Fruit fly (Drosophila melanogaster) whole organism, embryonic: Measurements from ENCODE around the gene RNF220.

ENCODE experiments used
- B-H2 ChIP-seq: fragments of 200-800 bp; sonication (Bioruptor generic); optimal IDR thresholded peaks from 2 replicates; lab custom pipeline; 2018; ENCODE audit warnings: missing biosample characterization, mild to moderate bottlenecking, missing genetic modification characterization
- BtbVII ChIP-seq: fragments of 200-800 bp; sonication (Bioruptor generic); optimal IDR thresholded peaks from 3 replicates; lab custom pipeline; 2017; ENCODE audit warnings: missing biosample characterization, mild to moderate bottlenecking, missing genetic modification characterization
- CG10147 ChIP-seq: fragments of 200-800 bp; sonication (Bioruptor generic); optimal IDR thresholded peaks from 2 replicates; lab custom pipeline; 2019; ENCODE audit warnings: missing biosample characterization, mild to moderate bottlenecking, missing genetic modification characterization, moderate library complexity
- CG10366 ChIP-seq: fragments of 200-800 bp; sonication (Bioruptor generic); IDR thresholded peaks from 2 replicates; pipeline ENCODE4 v1.3.6; 2022; ENCODE audit warnings: missing biosample characterization, missing genetic modification characterization
- CG12219 ChIP-seq: fragments of 200-800 bp; sonication (Bioruptor generic); optimal IDR thresholded peaks from 3 replicates; lab custom pipeline; 2018; ENCODE audit warnings: missing biosample characterization, mild to moderate bottlenecking, missing genetic modification characterization
- CG12769 ChIP-seq: fragments of 200-800 bp; sonication (Bioruptor generic); optimal IDR thresholded peaks from 2 replicates; lab custom pipeline; 2019; ENCODE audit warnings: missing biosample characterization, mild to moderate bottlenecking, missing genetic modification characterization, moderate library complexity
- CG12942 ChIP-seq: fragments of 200-800 bp; sonication (Bioruptor generic); optimal IDR thresholded peaks from 3 replicates; lab custom pipeline; 2016; ENCODE audit warnings: missing biosample characterization, missing genetic modification characterization
- CG13287 ChIP-seq: fragments of 200-800 bp; sonication (Bioruptor generic); IDR thresholded peaks from 2 replicates; pipeline ENCODE4 v1.3.6; 2022; ENCODE audit warnings: missing biosample characterization, missing genetic modification characterization; ENCODE audit not compliant: partially characterized antibody
- CG14710 ChIP-seq: fragments of 200-800 bp; sonication (Bioruptor generic); optimal IDR thresholded peaks from 3 replicates; lab custom pipeline; 2019; ENCODE audit warnings: missing biosample characterization, mild to moderate bottlenecking, missing genetic modification characterization, moderate library complexity
- CG15601 ChIP-seq: fragments of 200-800 bp; sonication (Bioruptor generic); optimal IDR thresholded peaks from 3 replicates; lab custom pipeline; 2019; ENCODE audit warnings: missing biosample characterization, mild to moderate bottlenecking, missing genetic modification characterization, moderate library complexity
- CG17361 ChIP-seq: fragments of 200-800 bp; sonication (Bioruptor generic); IDR thresholded peaks from 3 replicates; pipeline ENCODE4 v1.3.6; 2022; ENCODE audit warnings: missing biosample characterization, missing genetic modification characterization
- CG17912 ChIP-seq: fragments of 200-800 bp; sonication (Bioruptor generic); optimal IDR thresholded peaks from 2 replicates; lab custom pipeline; 2018; ENCODE audit warnings: missing biosample characterization, mild to moderate bottlenecking, missing genetic modification characterization
- CG18262 ChIP-seq: fragments of 200-800 bp; optimal IDR thresholded peaks from 3 replicates; lab custom pipeline; 2019; ENCODE audit warnings: missing biosample characterization, mild to moderate bottlenecking, missing genetic modification characterization, moderate library complexity
- CG2889 ChIP-seq: fragments of 200-800 bp; sonication (Bioruptor generic); IDR thresholded peaks from 3 replicates; pipeline ENCODE4 v1.3.6; 2022; ENCODE audit warnings: missing biosample characterization, missing genetic modification characterization
- CG31388 ChIP-seq: fragments of 200-800 bp; sonication (Bioruptor generic); optimal IDR thresholded peaks from 2 replicates; lab custom pipeline; 2016; ENCODE audit warnings: missing biosample characterization, missing genetic modification characterization
- CG4854 ChIP-seq: fragments of 200-800 bp; sonication (Bioruptor generic); optimal IDR thresholded peaks from 2 replicates; lab custom pipeline; 2016; ENCODE audit warnings: missing biosample characterization, missing genetic modification characterization, inconsistent platforms
- CG9817 ChIP-seq: fragments of 200-800 bp; sonication (Bioruptor generic); optimal IDR thresholded peaks from 2 replicates; lab custom pipeline; 2018; ENCODE audit warnings: missing biosample characterization, mild to moderate bottlenecking, missing genetic modification characterization, moderate library complexity
- Dll ChIP-seq: fragments of 200-800 bp; sonication (Bioruptor generic); IDR thresholded peaks from 4 replicates; pipeline ENCODE4 v1.3.6; 2022; ENCODE audit warnings: missing biosample characterization, missing genetic modification characterization; ENCODE audit not compliant: partially characterized antibody
- Doc3 ChIP-seq: fragments of 200-800 bp; sonication (Bioruptor generic); IDR thresholded peaks from 3 replicates; pipeline ENCODE4 v1.3.6; 2022; ENCODE audit warnings: missing biosample characterization, missing genetic modification characterization; ENCODE audit not compliant: partially characterized antibody
- HmgD ChIP-seq: fragments of 200-800 bp; sonication (Bioruptor generic); optimal IDR thresholded peaks from 3 replicates; lab custom pipeline; 2016; ENCODE audit warnings: missing biosample characterization, missing genetic modification characterization
- Hsf ChIP-seq: fragments of 200-800 bp; sonication (Bioruptor generic); optimal IDR thresholded peaks from 3 replicates; lab custom pipeline; 2016; ENCODE audit warnings: missing biosample characterization, missing genetic modification characterization
- TFAM ChIP-seq: fragments of 200-800 bp; sonication (Bioruptor generic); optimal IDR thresholded peaks from 2 replicates; lab custom pipeline; 2017; ENCODE audit warnings: missing biosample characterization, missing genetic modification characterization, inconsistent platforms
- Usf ChIP-seq: fragments of 200-800 bp; sonication (Bioruptor generic); optimal IDR thresholded peaks from 2 replicates; lab custom pipeline; 2017; ENCODE audit warnings: missing genotype, missing biosample characterization, missing genetic modification characterization
- Vsx1 ChIP-seq: fragments of 200-800 bp; sonication (Bioruptor generic); optimal IDR thresholded peaks from 2 replicates; lab custom pipeline; 2017; ENCODE audit warnings: missing biosample characterization, mild to moderate bottlenecking, missing genetic modification characterization, missing genetic modification reagents
- Xrp1 ChIP-seq: fragments of 200-800 bp; sonication (Bioruptor generic); IDR thresholded peaks from 2 replicates; pipeline ENCODE4 v1.3.6; 2022; ENCODE audit warnings: missing biosample characterization, missing genetic modification characterization
- ato ChIP-seq: fragments of 200-800 bp; sonication (Bioruptor generic); IDR thresholded peaks from 2 replicates; pipeline ENCODE4 v1.3.6; 2022; ENCODE audit warnings: missing biosample characterization, missing genetic modification characterization; ENCODE audit not compliant: partially characterized antibody
- bigmax ChIP-seq: fragments of 200-800 bp; sonication (Bioruptor generic); optimal IDR thresholded peaks from 2 replicates; lab custom pipeline; 2018; ENCODE audit warnings: missing biosample characterization, mild to moderate bottlenecking, missing genetic modification characterization
- cad ChIP-seq: fragments of >200 bp; optimal IDR thresholded peaks from 2 replicates; lab custom pipeline; 2017; ENCODE audit warnings: missing biosample characterization, missing genetic modification characterization
- cg ChIP-seq: fragments of 200-800 bp; sonication (Bioruptor generic); optimal IDR thresholded peaks from 3 replicates; lab custom pipeline; 2019; ENCODE audit warnings: missing biosample characterization, mild to moderate bottlenecking, missing genetic modification characterization, moderate library complexity
- cwo ChIP-seq: fragments of 200-800 bp; sonication (Bioruptor generic); optimal IDR thresholded peaks from 3 replicates; lab custom pipeline; 2017; ENCODE audit warnings: missing biosample characterization, missing genetic modification characterization, mild to moderate bottlenecking, moderate library complexity, missing genetic modification reagents
- dati ChIP-seq: fragments of 200-800 bp; sonication (Bioruptor generic); IDR thresholded peaks from 2 replicates; pipeline ENCODE4 v1.3.6; 2022; ENCODE audit warnings: missing biosample characterization, missing genetic modification characterization
- dmrt11E ChIP-seq: fragments of 200-800 bp; sonication (Bioruptor generic); optimal IDR thresholded peaks from 3 replicates; lab custom pipeline; 2018; ENCODE audit warnings: missing biosample characterization, mild to moderate bottlenecking, missing genetic modification characterization, moderate library complexity
- exex ChIP-seq: fragments of 200-800 bp; sonication (Bioruptor generic); optimal IDR thresholded peaks from 4 replicates; lab custom pipeline; 2018; ENCODE audit warnings: missing biosample characterization, mild to moderate bottlenecking, missing genetic modification characterization, moderate library complexity
- fd3F ChIP-seq: fragments of 200-800 bp; sonication (Bioruptor generic); optimal IDR thresholded peaks from 2 replicates; lab custom pipeline; 2018; ENCODE audit warnings: missing biosample characterization, mild to moderate bottlenecking, missing genetic modification characterization, moderate library complexity
- gt ChIP-seq: fragments of 200-800 bp; sonication (Bioruptor generic); IDR thresholded peaks from 2 replicates; pipeline ENCODE4 v1.3.6; 2022; ENCODE audit warnings: missing biosample characterization, missing genetic modification characterization
- hbn ChIP-seq: fragments of 200-800 bp; sonication (Bioruptor generic); IDR thresholded peaks from 2 replicates; pipeline ENCODE4 v1.3.6; 2022; ENCODE audit warnings: missing biosample characterization, missing genetic modification characterization; ENCODE audit not compliant: partially characterized antibody
- jumu ChIP-seq: fragments of 200-800 bp; sonication (Bioruptor generic); optimal IDR thresholded peaks from 3 replicates; lab custom pipeline; 2016; ENCODE audit warnings: missing biosample characterization, missing genetic modification characterization
- knrl ChIP-seq: fragments of 200-800 bp; sonication (Bioruptor generic); IDR thresholded peaks from 3 replicates; pipeline ENCODE4 v1.3.6; 2022; ENCODE audit warnings: missing biosample characterization, missing genetic modification characterization; ENCODE audit not compliant: partially characterized antibody
- lilli ChIP-seq: fragments of 200-800 bp; sonication (Bioruptor generic); optimal IDR thresholded peaks from 3 replicates; lab custom pipeline; 2016; ENCODE audit warnings: missing biosample characterization, missing genetic modification characterization
- lmd ChIP-seq: fragments of 200-800 bp; sonication (Bioruptor generic); IDR thresholded peaks from 2 replicates; pipeline ENCODE4 v1.3.6; 2022; ENCODE audit warnings: missing biosample characterization, missing genetic modification characterization
- mirr ChIP-seq: fragments of 200-800 bp; sonication (Bioruptor generic); optimal IDR thresholded peaks from 3 replicates; lab custom pipeline; 2018; ENCODE audit warnings: missing biosample characterization, mild to moderate bottlenecking, missing genetic modification characterization
- pfk ChIP-seq: fragments of 200-800 bp; sonication (Bioruptor generic); optimal IDR thresholded peaks from 2 replicates; lab custom pipeline; 2018; ENCODE audit warnings: missing biosample characterization, mild to moderate bottlenecking, missing genetic modification characterization, moderate library complexity
- pum ChIP-seq: fragments of 200-800 bp; sonication (Bioruptor generic); optimal IDR thresholded peaks from 2 replicates; lab custom pipeline; 2016; ENCODE audit warnings: missing biosample characterization, missing genetic modification characterization
- pzg ChIP-seq: fragments of 200-800 bp; sonication (Bioruptor generic); optimal IDR thresholded peaks from 3 replicates; lab custom pipeline; 2018; ENCODE audit warnings: missing biosample characterization, mild to moderate bottlenecking, missing genetic modification characterization, moderate library complexity
- run ChIP-seq: fragments of 200-800 bp; sonication (Bioruptor generic); optimal IDR thresholded peaks from 3 replicates; lab custom pipeline; 2018; ENCODE audit warnings: missing biosample characterization, mild to moderate bottlenecking, missing genetic modification characterization
- shn ChIP-seq: fragments of 200-800 bp; sonication (Bioruptor generic); optimal IDR thresholded peaks from 3 replicates; lab custom pipeline; 2016; ENCODE audit warnings: missing biosample characterization, missing genetic modification characterization
- tup ChIP-seq: fragments of 200-800 bp; sonication (Bioruptor generic); optimal IDR thresholded peaks from 2 replicates; lab custom pipeline; 2016; ENCODE audit warnings: missing biosample characterization, mild to moderate bottlenecking, missing genetic modification characterization, moderate library complexity
- vfl ChIP-seq: fragments of 200-800 bp; sonication (Bioruptor generic); optimal IDR thresholded peaks from 2 replicates; lab custom pipeline; 2016; ENCODE audit warnings: missing biosample characterization, missing genetic modification characterization
- z ChIP-seq: fragments of 200-800 bp; sonication (Bioruptor generic); IDR thresholded peaks from 3 replicates; pipeline ENCODE4 v1.3.6; 2022; ENCODE audit warnings: missing biosample characterization, missing genetic modification characterization

Gene RNF220

DNA sequence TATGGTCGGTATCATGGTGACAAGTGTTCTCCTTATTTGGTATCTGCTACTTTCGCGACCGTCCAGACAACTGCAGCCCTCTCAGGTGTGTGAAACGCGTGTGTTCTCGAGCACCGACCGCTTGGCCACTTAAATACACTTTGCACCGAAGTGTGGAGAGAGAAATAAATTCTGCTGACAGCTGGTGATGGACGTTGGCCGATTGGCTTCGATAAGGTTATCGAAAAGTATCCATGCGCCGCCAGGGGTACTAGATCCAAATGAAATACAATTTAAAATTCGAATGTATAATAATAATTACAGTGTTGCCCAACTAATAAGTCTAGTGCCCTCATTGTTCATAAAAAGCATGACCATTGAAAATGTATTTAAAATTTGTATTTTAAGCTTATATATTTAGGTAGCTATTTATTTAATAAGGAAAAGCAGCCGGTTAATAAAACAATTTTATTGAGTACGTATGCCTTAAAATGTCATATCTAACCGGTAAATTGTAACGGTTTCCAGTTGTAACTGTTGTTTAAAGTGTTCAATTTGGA, 39.8 kb downstream of the RNF220 start, which contains the start of the genes Gclm and CG17625 (continued):
- TF ChIP-seq HmgD (peak; percentile 25), fd3F (peak; percentile 26), cwo (GFP tag; lab: Kevin White, UChicago) (peak; percentile 38), gt (GFP tag; lab: Robert Waterston, UW) (no peak), lilli (GFP tag; lab: Kevin White, UChicago) (peak; percentile 57), BtbVII (GFP tag; lab: Kevin White, UChicago) (peak; percentile 39), CG31388 (no peak), mirr (GFP tag; lab: Kevin White, UChicago) (peak; percentile 56), Dll (GFP tag; lab: Robert Waterston, UW) (peak; percentile 78), CG17361 (GFP tag; lab: Robert Waterston, UW) (peak; percentile 58; the same call in 1 of the 3 replicates), run (tag; lab: Kevin White, UChicago) (no peak), CG18262 (peak; percentile 48), CG10147 (peak; percentile 27), exex (tag; lab: Kevin White, UChicago) (peak; percentile 42), tup (GFP tag; lab: Kevin White, UChicago) (no peak), pzg (peak; percentile 82), CG4854 (GFP tag; lab: Kevin White, UChicago) (no peak), Hsf (peak; percentile 50), dmrt11E (peak; percentile 38), Doc3 (GFP tag; lab: Robert Waterston, UW) (peak; percentile 41; the same call in 1 of the 3 replicates), knrl (GFP tag; lab: Robert Waterston, UW) (peak; percentile 79), pfk (GFP tag; lab: Kevin White, UChicago) (no peak), B-H2 (peak; percentile 50), vfl (GFP tag; lab: Kevin White, UChicago) (peak; percentile 26), CG17912 (GFP tag; lab: Kevin White, UChicago) (no peak), CG12219 (GFP tag; lab: Kevin White, UChicago) (peak; percentile 18), cg (GFP tag; lab: Kevin White, UChicago) (no peak), dati (GFP tag; lab: Robert Waterston, UW) (no peak), CG14710 (peak; percentile 84), lmd (peak; percentile 54; the same call in 1 of the 2 replicates), jumu (peak; percentile 3), shn (peak; percentile 11), Usf (no peak), Xrp1 (GFP tag; lab: Robert Waterston, UW) (peak; percentile 65; the same call in 1 of the 2 replicates), hbn (GFP tag; lab: Robert Waterston, UW) (peak; percentile 61), CG12942 (GFP tag; lab: Kevin White, UChicago) (peak; percentile 4), CG2889 (GFP tag; lab: Robert Waterston, UW) (no peak), pum (GFP tag; lab: Kevin White, UChicago) (no peak), bigmax (GFP tag; lab: Kevin White, UChicago) (no peak), ato (GFP tag; lab: Robert Waterston, UW) (peak; percentile 53), CG15601 (peak; percentile 7), cad (GFP tag; lab: Kevin White, UChicago) (no peak), CG10366 (GFP tag; lab: Robert Waterston, UW) (peak; percentile 60), CG9817 (tag; lab: Kevin White, UChicago) (peak; percentile 55), CG13287 (GFP tag; lab: Robert Waterston, UW) (peak; percentile 83), z (no peak), TFAM (GFP tag; lab: Kevin White, UChicago) (no peak), CG12769 (tag; lab: Kevin White, UChicago) (no peak), Vsx1 (peak; percentile 21)
